Fruit fly (Drosophila melanogaster) Kc167 (cell line): Measurements from ENCODE around the gene Prp4k.

ENCODE experiments used
- Myc ChIP-seq: fragments of >200 bp; optimal IDR thresholded peaks from 2 replicates; lab custom pipeline; 2017; ENCODE audit warnings: missing external identifiers
- Sin3A ChIP-seq: fragments of >200 bp; optimal IDR thresholded peaks from 2 replicates; lab custom pipeline; 2018; ENCODE audit warnings: missing external identifiers
- h ChIP-seq: fragments of >200 bp; optimal IDR thresholded peaks from 3 replicates; lab custom pipeline; 2018; ENCODE audit warnings: missing external identifiers
- insv ChIP-seq: fragments of >200 bp; optimal IDR thresholded peaks from 3 replicates; lab custom pipeline; 2018; ENCODE audit warnings: missing external identifiers
- psq ChIP-seq: fragments of >200 bp; optimal IDR thresholded peaks from 2 replicates; lab custom pipeline; 2017; ENCODE audit warnings: missing external identifiers
- ttk ChIP-seq: sonication (Bioruptor generic); optimal IDR thresholded peaks from 2 replicates; lab custom pipeline; 2017; ENCODE audit warnings: missing external identifiers

- TF ChIP-seq insv (lab: Kevin White, UChicago), result no peak
- no peak for TF ChIP-seq Myc (lab: Kevin White, UChicago)
- no peak for TF ChIP-seq ttk (lab: Kevin White, UChicago)
- TF ChIP-seq psq (lab: Kevin White, UChicago), result no peak
- no peak for TF ChIP-seq h (lab: Kevin White, UChicago)
- no peak for TF ChIP-seq Sin3A (lab: Kevin White, UChicago)
Observed at dm6 chr3L:160446-161094, 50.7 kb downstream of the Prp4k start.
